Worm (Caenorhabditis elegans): Measurements from ENCODE around the gene lmp-2.

lmp-2 gene

DNA sequence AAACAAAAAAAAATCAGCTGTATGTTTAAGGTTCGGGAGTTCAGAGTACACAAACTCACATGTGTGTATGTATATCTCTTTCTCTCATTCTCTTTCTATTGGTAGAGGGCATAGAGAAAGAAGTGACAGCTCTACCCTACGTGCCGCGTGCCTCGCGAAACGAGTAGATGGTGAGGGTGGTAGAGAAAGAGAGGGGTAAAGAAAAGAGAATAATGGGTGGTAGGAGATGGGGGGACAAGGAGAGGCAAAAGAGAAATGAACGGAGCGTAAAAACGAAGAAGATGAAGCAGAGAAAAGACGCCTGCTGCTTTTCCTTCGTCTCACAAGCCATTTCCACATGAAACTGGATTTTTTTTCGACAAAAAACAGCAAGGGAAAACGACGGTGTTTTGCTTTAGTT is 32.3 kb upstream of the lmp-2 start (continued):
- TF ChIP-seq dpff-1 (tag; optimal IDR thresholded peaks at IDR 0.05): no peak
- TF ChIP-seq xnd-1 (tag; optimal IDR thresholded peaks at IDR 0.05): no peak
- no peak for TF ChIP-seq mes-4 (tag; optimal IDR thresholded peaks at IDR 0.05)
- TF ChIP-seq aptf-3 (GFP tag; IDR thresholded peaks at IDR 0.05): no peak
- TF ChIP-seq F33H1.4 (GFP tag; IDR thresholded peaks at IDR 0.05): no peak
- TF ChIP-seq ztf-28 (GFP tag; IDR thresholded peaks at IDR 0.05): no peak
- peak; percentile 56; the same call in 1 of the 2 replicates for TF ChIP-seq cebp-1 (GFP tag; IDR thresholded peaks at IDR 0.05)
- peak; percentile 89 for TF ChIP-seq cebp-1 (tag; optimal IDR thresholded peaks at IDR 0.05)
- peak; percentile 61; the same call in 1 of the 2 replicates for TF ChIP-seq lin-26 (GFP tag; IDR thresholded peaks at IDR 0.05)
- TF ChIP-seq ztf-18 (tag; optimal IDR thresholded peaks at IDR 0.05): peak; percentile 43
- no peak for TF ChIP-seq egl-18 (GFP tag; IDR thresholded peaks at IDR 0.05)
- 0 out of 2 replicates have a peak, but pooled peaks have one; percentile 68 for TF ChIP-seq lag-1 (GFP tag; IDR thresholded peaks at IDR 0.05)
- no peak for TF ChIP-seq nhr-120 (GFP tag; IDR thresholded peaks at IDR 0.05)
- TF ChIP-seq ceh-40 (GFP tag; IDR thresholded peaks at IDR 0.05): no peak
- no peak for TF ChIP-seq F55B11.4 (tag; optimal IDR thresholded peaks at IDR 0.05; ENCODE audit: borderline replicate concordance, insufficient read depth)
- TF ChIP-seq B0035.1 (tag; optimal IDR thresholded peaks at IDR 0.05): peak; percentile 18
- TF ChIP-seq lsy-27 (tag; optimal IDR thresholded peaks at IDR 0.05; ENCODE audit: borderline replicate concordance, insufficient read depth): no peak
- peak; percentile 95 for TF ChIP-seq nhr-80 (tag; optimal IDR thresholded peaks at IDR 0.05)
- TF ChIP-seq lin-54 (GFP tag; optimal IDR thresholded peaks at IDR 0.05): peak; percentile 46
- no peak; the same call in 1 of the 2 replicates for TF ChIP-seq madf-6 (GFP tag; IDR thresholded peaks at IDR 0.05)
- TF ChIP-seq sea-2 (GFP tag; IDR thresholded peaks at IDR 0.05): no peak
- TF ChIP-seq ztf-26 (tag; optimal IDR thresholded peaks at IDR 0.05): peak; percentile 77
- TF ChIP-seq rec-8 (tag; optimal IDR thresholded peaks at IDR 0.05): no peak
- no peak for TF ChIP-seq Y79H2A.3 (GFP tag; conservative IDR thresholded peaks at IDR 0.05)
- no peak for TF ChIP-seq F57C9.4 (tag; optimal IDR thresholded peaks at IDR 0.05)
- peak; percentile 83 for TF ChIP-seq pbrm-1 (GFP tag; IDR thresholded peaks at IDR 0.05)
- TF ChIP-seq hlh-12 (tag; optimal IDR thresholded peaks at IDR 0.05): no peak
- peak; percentile 75 for TF ChIP-seq ceh-27 (GFP tag; optimal IDR thresholded peaks at IDR 0.05)
- no peak for TF ChIP-seq ceh-58 (GFP tag; IDR thresholded peaks at IDR 0.05)
- peak; percentile 63 for TF ChIP-seq gei-17 (GFP tag; optimal IDR thresholded peaks at IDR 0.05)
- no peak for TF ChIP-seq nhr-179 (tag; optimal IDR thresholded peaks at IDR 0.05)
- TF ChIP-seq unc-130 (GFP tag; optimal IDR thresholded peaks at IDR 0.05): no peak
- TF ChIP-seq tbx-9 (tag; optimal IDR thresholded peaks at IDR 0.05; ENCODE audit: borderline replicate concordance): no peak
- TF ChIP-seq let-526 (GFP tag; IDR thresholded peaks at IDR 0.05): peak; percentile 58; the same call in 1 of the 2 replicates
- peak; percentile 48; the same call in 1 of the 2 replicates for TF ChIP-seq bed-2 (GFP tag; IDR thresholded peaks at IDR 0.05)
- peak; percentile 60 for TF ChIP-seq nhr-90 (tag; optimal IDR thresholded peaks at IDR 0.05)
- TF ChIP-seq pha-4 (tag; optimal IDR thresholded peaks at IDR 0.05): peak; percentile 26
- peak; percentile 54; the same call in 1 of the 2 replicates for TF ChIP-seq Y53G8AR.9 (GFP tag; conservative IDR thresholded peaks at IDR 0.05)
- TF ChIP-seq zfh-2 (GFP tag; conservative IDR thresholded peaks at IDR 0.05): peak; percentile 86
- TF ChIP-seq chd-7 (tag; optimal IDR thresholded peaks at IDR 0.05): peak; percentile 82
- no peak for TF ChIP-seq B0019.2 (GFP tag; conservative IDR thresholded peaks at IDR 0.05)
- no peak for TF ChIP-seq ztf-6 (GFP tag; IDR thresholded peaks at IDR 0.05)
- peak; percentile 91 for TF ChIP-seq attf-5 (GFP tag; optimal IDR thresholded peaks at IDR 0.05)
- no peak for TF ChIP-seq snpc-1.3 (tag; optimal IDR thresholded peaks at IDR 0.05; ENCODE audit: insufficient read depth)
- TF ChIP-seq mcd-1 (GFP tag; IDR thresholded peaks at IDR 0.05): peak; percentile 49; the same call in 1 of the 2 replicates
- TF ChIP-seq fkh-3 (tag; optimal IDR thresholded peaks at IDR 0.05): no peak
- peak; percentile 79 for TF ChIP-seq hmg-20 (GFP tag; IDR thresholded peaks at IDR 0.05)
- TF ChIP-seq egrh-3 (GFP tag; IDR thresholded peaks at IDR 0.05): peak; percentile 51
- no peak for TF ChIP-seq ets-4 (GFP tag; optimal IDR thresholded peaks at IDR 0.05)

All from whole organism, young adult.